Fruit fly (Drosophila melanogaster): ENCODE data around the gene COX8.

Gene COX8

DNA sequence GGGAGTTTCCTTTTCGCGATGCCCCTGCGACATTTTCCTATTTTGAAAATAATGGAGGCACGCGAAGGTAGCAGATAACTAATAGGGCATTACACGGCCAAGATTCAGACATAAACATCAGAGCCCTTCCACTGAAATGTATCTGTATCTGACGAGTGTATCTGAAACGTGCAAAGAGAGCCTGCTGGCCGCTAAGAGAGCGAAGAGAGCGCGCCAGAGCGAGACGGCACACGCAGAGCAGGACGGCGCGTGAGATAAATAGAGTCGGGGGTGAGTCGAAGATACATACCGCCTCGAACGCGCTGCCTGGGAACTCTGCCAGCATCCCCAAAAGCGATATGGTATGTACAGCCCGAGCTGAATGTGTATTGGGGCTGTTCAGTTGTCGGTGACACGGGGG, 45.4 kb upstream of the COX8 start (continued):
- peak; percentile 35 for TF ChIP-seq nom (GFP tag; optimal IDR thresholded peaks at IDR 0.05)
- TF ChIP-seq CG5180 (GFP tag; optimal IDR thresholded peaks at IDR 0.05), result no peak
- no peak for TF ChIP-seq CG1647 (GFP tag; optimal IDR thresholded peaks at IDR 0.05)
- TF ChIP-seq Vsx1 (GFP tag; optimal IDR thresholded peaks at IDR 0.05), result no peak
- TF ChIP-seq hkb (optimal IDR thresholded peaks at IDR 0.05), result no peak
- TF ChIP-seq hkb (GFP tag; IDR thresholded peaks at IDR 0.05), result 0 out of 2 replicates have a peak, but pooled peaks have one; percentile 21
- no peak for TF ChIP-seq Dek (tag; optimal IDR thresholded peaks at IDR 0.05)
- no peak for TF ChIP-seq ara (GFP tag; IDR thresholded peaks at IDR 0.05)
- TF ChIP-seq wor (GFP tag; IDR thresholded peaks at IDR 0.05), result no peak
- TF ChIP-seq vvl (GFP tag; IDR thresholded peaks at IDR 0.05), result peak; percentile 68
- TF ChIP-seq fu2 (GFP tag; optimal IDR thresholded peaks at IDR 0.05), result no peak
- TF ChIP-seq NC2β (GFP tag; optimal IDR thresholded peaks at IDR 0.05), result no peak
- TF ChIP-seq CG14965 (GFP tag; optimal IDR thresholded peaks at IDR 0.05; ENCODE audit: borderline replicate concordance), result no peak
- TF ChIP-seq Blimp-1 (GFP tag; optimal IDR thresholded peaks at IDR 0.05), result no peak
- no peak for TF ChIP-seq zfh2 (GFP tag; optimal IDR thresholded peaks at IDR 0.05)
- no peak for TF ChIP-seq lab (GFP tag; optimal IDR thresholded peaks at IDR 0.05)
- TF ChIP-seq D (optimal IDR thresholded peaks at IDR 0.05), result no peak
- no peak for TF ChIP-seq D (GFP tag; optimal IDR thresholded peaks at IDR 0.05)
- TF ChIP-seq CG10321 (GFP tag; IDR thresholded peaks at IDR 0.05), result peak; percentile 78
- no peak for TF ChIP-seq H2.0 (GFP tag; IDR thresholded peaks at IDR 0.05)
- no peak for TF ChIP-seq CG1792 (GFP tag; optimal IDR thresholded peaks at IDR 0.05)
- TF ChIP-seq cas (GFP tag; IDR thresholded peaks at IDR 0.05), result no peak
- TF ChIP-seq bab2 (GFP tag; optimal IDR thresholded peaks at IDR 0.05), result no peak
- no peak for TF ChIP-seq CG18476 (GFP tag; optimal IDR thresholded peaks at IDR 0.05)
- no peak for TF ChIP-seq CG11723 (GFP tag; optimal IDR thresholded peaks at IDR 0.05)
- no peak for TF ChIP-seq Mad (GFP tag; optimal IDR thresholded peaks at IDR 0.05)
- no peak for TF ChIP-seq gcm2 (GFP tag; optimal IDR thresholded peaks at IDR 0.05)
- no peak for TF ChIP-seq CG11695 (GFP tag; IDR thresholded peaks at IDR 0.05)
- TF ChIP-seq Med (GFP tag), result peak; percentile 85
- no peak for TF ChIP-seq gt (GFP tag; IDR thresholded peaks at IDR 0.05)
- TF ChIP-seq CG8359 (GFP tag; optimal IDR thresholded peaks at IDR 0.05; ENCODE audit: borderline replicate concordance), result no peak
- TF ChIP-seq kay (GFP tag; optimal IDR thresholded peaks at IDR 0.05), result no peak
- no peak for TF ChIP-seq trem (tag; optimal IDR thresholded peaks at IDR 0.05)
- TF ChIP-seq CG15479 (GFP tag; optimal IDR thresholded peaks at IDR 0.05), result no peak
- peak; percentile 55; the same call in 1 of the 3 replicates for TF ChIP-seq CG34224 (GFP tag; IDR thresholded peaks at IDR 0.05; ENCODE audit: partially characterized antibody)
- TF ChIP-seq tap (tag; optimal IDR thresholded peaks at IDR 0.05), result no peak
- no peak for TF ChIP-seq MTF-1 (GFP tag; optimal IDR thresholded peaks at IDR 0.05; ENCODE audit: borderline replicate concordance)
- TF ChIP-seq sob (GFP tag; IDR thresholded peaks at IDR 0.05), result 0 out of 2 replicates have a peak, but pooled peaks have one; percentile 18
- peak; percentile 91 for TF ChIP-seq seq (GFP tag; IDR thresholded peaks at IDR 0.05)
- TF ChIP-seq Hey (tag; optimal IDR thresholded peaks at IDR 0.05), result peak; percentile 5
- peak; percentile 80 for TF ChIP-seq Adf1 (GFP tag; IDR thresholded peaks at IDR 0.05)
- no peak for TF ChIP-seq CG13624 (GFP tag; optimal IDR thresholded peaks at IDR 0.05)
- no peak for TF ChIP-seq ac (GFP tag; optimal IDR thresholded peaks at IDR 0.05)
- peak; percentile 78 for TF ChIP-seq ci (GFP tag; IDR thresholded peaks at IDR 0.05)
- peak; percentile 68 to 96 for TF ChIP-seq Trl (optimal IDR thresholded peaks at IDR 0.05)
- no peak for TF ChIP-seq Trl (GFP tag; optimal IDR thresholded peaks at IDR 0.05)
- TF ChIP-seq Hr39 (optimal IDR thresholded peaks at IDR 0.05), result no peak
- no peak for TF ChIP-seq CkIIα-i1 (GFP tag; IDR thresholded peaks at IDR 0.05)
- TF ChIP-seq Nf-YC (tag; optimal IDR thresholded peaks at IDR 0.05), result peak; percentile 95
- TF ChIP-seq dan (GFP tag; IDR thresholded peaks at IDR 0.05), result no peak
- peak; percentile 30 for TF ChIP-seq CG6254 (GFP tag; optimal IDR thresholded peaks at IDR 0.05)
- TF ChIP-seq CG1603 (tag; optimal IDR thresholded peaks at IDR 0.05), result no peak
- no peak for TF ChIP-seq CG10431 (GFP tag; optimal IDR thresholded peaks at IDR 0.05)

All from whole organism, embryonic.